Worm (Caenorhabditis elegans): ENCODE results near the gene abu-13.
A peak's percentile ranks its signal among the peaks of the same experiment; 100 is the strongest.

The abu-13 gene

ce11 chrIII:6897587-6898064, 48.1 kb downstream of the abu-13 start, which contains the start of gene T07E3.4 (continued):
- TF ChIP-seq jun-1 (tag; optimal IDR thresholded peaks at IDR 0.05) (peak; percentile 77), nhr-76 (tag; optimal IDR thresholded peaks at IDR 0.05) (no peak), ets-5 (GFP tag; IDR thresholded peaks at IDR 0.05) (no peak), snpc-4 (tag; optimal IDR thresholded peaks at IDR 0.05) (peak; percentile 23), mab-9 (GFP tag; IDR thresholded peaks at IDR 0.05) (no peak), fkh-4 (tag; optimal IDR thresholded peaks at IDR 0.05; ENCODE audit: borderline replicate concordance) (no peak), C04F5.9 (tag; optimal IDR thresholded peaks at IDR 0.05) (peak; percentile 69), C16A3.4 (tag; optimal IDR thresholded peaks at IDR 0.05) (peak; percentile 34), hlh-4 (tag; optimal IDR thresholded peaks at IDR 0.05) (no peak), ceh-88 (GFP tag; IDR thresholded peaks at IDR 0.05) (no peak), vab-15 (tag; optimal IDR thresholded peaks at IDR 0.05) (no peak), lin-35 (GFP tag; optimal IDR thresholded peaks at IDR 0.05) (peak; percentile 67 to 80), grh-1 (GFP tag; IDR thresholded peaks at IDR 0.05) (peak; percentile 83), mef-2 (tag; optimal IDR thresholded peaks at IDR 0.05) (peak; percentile 59), ceh-8 (GFP tag; optimal IDR thresholded peaks at IDR 0.05) (no peak), mdl-1 (tag; optimal IDR thresholded peaks at IDR 0.05) (peak in 1 of 2 experiments; percentile 84), nhr-90 (tag; optimal IDR thresholded peaks at IDR 0.05; ENCODE audit: poor library complexity) (peak; percentile 84), unc-30 (tag; optimal IDR thresholded peaks at IDR 0.05) (no peak), dpl-1 (GFP tag; optimal IDR thresholded peaks at IDR 0.05) (peak; percentile 47 to 60 (median 59)), dsc-1 (tag; optimal IDR thresholded peaks at IDR 0.05) (peak; percentile 64), efl-3 (GFP tag; optimal IDR thresholded peaks at IDR 0.05) (no peak), ceh-82 (tag; optimal IDR thresholded peaks at IDR 0.05) (peak; percentile 9 to 73 (median 72)), lir-3 (tag; optimal IDR thresholded peaks at IDR 0.05; ENCODE audit: poor library complexity) (peak; percentile 72), unc-86 (tag; optimal IDR thresholded peaks at IDR 0.05) (no peak), hlh-17 (GFP tag; optimal IDR thresholded peaks at IDR 0.05; ENCODE audit: borderline replicate concordance) (no peak), efl-1 (optimal IDR thresholded peaks at IDR 0.05) (peak; percentile 69), efl-1 (GFP tag; optimal IDR thresholded peaks at IDR 0.05 in 1 of 2) (peak; percentile 46 to 95), nhr-237 (tag; optimal IDR thresholded peaks at IDR 0.05) (no peak), pqm-1 (tag; optimal IDR thresholded peaks at IDR 0.05) (no peak), fkh-10 (GFP tag; optimal IDR thresholded peaks at IDR 0.05) (no peak), alr-1 (tag; optimal IDR thresholded peaks at IDR 0.05; ENCODE audit: borderline replicate concordance) (no peak)

DNA sequence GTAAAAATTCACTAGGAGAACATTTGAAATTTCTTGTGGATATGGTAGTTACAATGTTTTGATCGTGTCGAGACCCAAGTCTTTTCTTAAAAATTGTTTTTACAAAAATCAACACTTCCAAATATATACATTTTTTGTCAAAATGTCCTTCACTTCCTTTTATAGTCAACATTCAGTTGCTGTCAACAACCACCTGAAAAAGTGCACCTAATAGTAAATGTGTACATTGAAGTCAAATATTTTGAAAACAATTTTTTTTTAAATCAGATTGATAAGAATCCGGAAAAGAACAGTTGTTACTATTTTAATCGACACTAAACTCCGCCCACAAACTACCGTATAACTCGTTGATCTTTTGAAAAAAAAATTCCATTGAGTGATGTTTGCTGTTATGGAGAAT, 50.0 kb downstream of the abu-13 start:
- no peak for TF ChIP-seq lin-35 (GFP tag; optimal IDR thresholded peaks at IDR 0.05)
- TF ChIP-seq dsc-1 (tag; optimal IDR thresholded peaks at IDR 0.05), result no peak
- TF ChIP-seq lin-39 (tag; optimal IDR thresholded peaks at IDR 0.05), result no peak
- no peak for TF ChIP-seq nhr-90 (tag; optimal IDR thresholded peaks at IDR 0.05; ENCODE audit: poor library complexity)
- TF ChIP-seq skn-1 (tag; optimal IDR thresholded peaks at IDR 0.05), result no peak
- no peak for TF ChIP-seq aha-1 (tag; optimal IDR thresholded peaks at IDR 0.05)
- no peak for TF ChIP-seq unc-30 (tag; optimal IDR thresholded peaks at IDR 0.05)
- no peak for TF ChIP-seq C34B4.2 (tag; optimal IDR thresholded peaks at IDR 0.05)
- TF ChIP-seq fkh-4 (tag; optimal IDR thresholded peaks at IDR 0.05; ENCODE audit: borderline replicate concordance), result no peak
- TF ChIP-seq ztf-4 (tag; optimal IDR thresholded peaks at IDR 0.05), result no peak

ce11 chrIII:6895166-6895565, 50.5 kb downstream of the abu-13 start:
- TF ChIP-seq lin-39 (tag; optimal IDR thresholded peaks at IDR 0.05) (peak; percentile 63), xbp-1 (tag; optimal IDR thresholded peaks at IDR 0.05) (peak; percentile 14), lin-14 (GFP tag; optimal IDR thresholded peaks at IDR 0.05) (peak; percentile 90), ama-1 (optimal IDR thresholded peaks at IDR 0.05) (no peak), fkh-4 (tag; optimal IDR thresholded peaks at IDR 0.05; ENCODE audit: borderline replicate concordance) (no peak), tbx-2 (tag; optimal IDR thresholded peaks at IDR 0.05) (peak; percentile 77), nhr-11 (tag; optimal IDR thresholded peaks at IDR 0.05) (peak; percentile 4), ztf-11 (tag; optimal IDR thresholded peaks at IDR 0.05) (no peak), nhr-28 (tag; optimal IDR thresholded peaks at IDR 0.05) (no peak), elt-3 (tag; optimal IDR thresholded peaks at IDR 0.05) (peak in 5 of 6 experiments; percentile 83 to 95 (median 91)), lsy-2 (tag; optimal IDR thresholded peaks at IDR 0.05) (peak; percentile 74 to 91), nhr-47 (tag; optimal IDR thresholded peaks at IDR 0.05) (peak; percentile 58), aly-2 (tag; optimal IDR thresholded peaks at IDR 0.05) (peak; percentile 70), lin-35 (GFP tag; optimal IDR thresholded peaks at IDR 0.05) (peak; percentile 31 to 67), efl-1 (optimal IDR thresholded peaks at IDR 0.05) (peak; percentile 60), efl-1 (GFP tag; optimal IDR thresholded peaks at IDR 0.05 in 1 of 2) (peak; percentile 36 to 95), isw-1 (GFP tag; IDR thresholded peaks at IDR 0.05) (no peak), nhr-237 (tag; optimal IDR thresholded peaks at IDR 0.05) (no peak), lin-15B (tag; optimal IDR thresholded peaks at IDR 0.05) (no peak), alr-1 (tag; optimal IDR thresholded peaks at IDR 0.05; ENCODE audit: borderline replicate concordance) (no peak), mab-9 (GFP tag; IDR thresholded peaks at IDR 0.05) (no peak), ceh-8 (GFP tag; optimal IDR thresholded peaks at IDR 0.05) (no peak)

Data from whole organism, L1 larva.